Worm (Caenorhabditis elegans) whole organism, L4/young adult: ENCODE measurements around the gene B0410.3.

Experiments used
- W03F9.2 ChIP-seq: fragments of 150-350 bp; optimal IDR thresholded peaks from 2 replicates; lab custom pipeline; 2014; ENCODE audit warnings: missing biosample characterization, missing genetic modification characterization
- him-1 ChIP-seq: sonication (generic microtip); optimal IDR thresholded peaks from 2 replicates; lab custom pipeline; 2016; ENCODE audit warnings: missing genotype, missing genetic modification reagents, missing genetic modification characterization, missing compliant biosample characterization

DNA sequence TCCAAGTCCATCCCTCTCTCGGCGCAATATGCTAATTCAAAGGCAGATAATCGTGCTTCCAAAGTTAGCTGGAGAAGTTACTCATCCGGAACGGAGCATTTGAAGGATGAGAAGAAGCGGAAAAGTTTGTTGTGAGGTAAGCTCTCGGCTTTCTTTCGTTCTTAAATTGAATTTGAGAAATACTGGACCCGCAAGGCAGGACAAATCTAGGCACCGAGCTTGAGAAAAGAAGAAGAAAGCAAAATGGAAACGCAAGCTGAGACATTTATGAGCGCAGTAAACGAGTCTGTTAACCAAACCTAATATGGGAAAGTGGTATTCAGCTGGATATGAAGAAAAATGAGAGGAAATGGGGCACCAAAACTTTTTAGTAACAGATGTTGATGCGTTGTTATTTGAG, 34.7 kb upstream of the B0410.3 start:
- TF ChIP-seq W03F9.2 (no peak), him-1 (tag; lab: Kevin White, UChicago) (no peak)
